Fruit fly (Drosophila melanogaster) whole organism, prepupa: ENCODE measurements around the gene CG6282.

ENCODE experiments used
- CG10631 ChIP-seq: fragments of 200-800 bp; sonication (Bioruptor generic); optimal IDR thresholded peaks from 2 replicates; lab custom pipeline; 2016; ENCODE audit warnings: missing biosample characterization, missing genetic modification characterization
- CG10669 ChIP-seq: fragments of 200-800 bp; sonication (Bioruptor generic); optimal IDR thresholded peaks from 3 replicates; lab custom pipeline; 2018; ENCODE audit warnings: missing biosample characterization, mild to moderate bottlenecking, missing genetic modification characterization, moderate library complexity
- CG11294 ChIP-seq: fragments of 200-800 bp; sonication (Bioruptor generic); IDR thresholded peaks from 2 replicates; pipeline ENCODE4 v1.3.6; 2022; ENCODE audit warnings: missing biosample characterization, missing genetic modification characterization
- CG11762 ChIP-seq: fragments of 200-800 bp; sonication (Bioruptor generic); optimal IDR thresholded peaks from 3 replicates; lab custom pipeline; 2016; ENCODE audit warnings: missing biosample characterization, missing genetic modification characterization; ENCODE audit not compliant: insufficient read depth
- CG11902 ChIP-seq: fragments of 200-800 bp; sonication (Bioruptor generic); optimal IDR thresholded peaks from 3 replicates; lab custom pipeline; 2016; ENCODE audit warnings: missing biosample characterization, missing genetic modification characterization
- CG1621 ChIP-seq: fragments of 200-800 bp; sonication (Bioruptor generic); optimal IDR thresholded peaks from 3 replicates; lab custom pipeline; 2018; ENCODE audit warnings: missing biosample characterization, mild to moderate bottlenecking, missing genetic modification characterization
- CG16779 ChIP-seq: fragments of 200-800 bp; sonication (Bioruptor generic); optimal IDR thresholded peaks from 3 replicates; lab custom pipeline; 2017; ENCODE audit warnings: missing biosample characterization, mild to moderate bottlenecking, missing genetic modification characterization
- CG3032 ChIP-seq: fragments of 200-800 bp; optimal IDR thresholded peaks from 2 replicates; lab custom pipeline; 2019; ENCODE audit warnings: missing biosample characterization, mild to moderate bottlenecking, missing genetic modification characterization, moderate library complexity
- CG32006 ChIP-seq: fragments of 200-800 bp; sonication (Bioruptor generic); optimal IDR thresholded peaks from 3 replicates; lab custom pipeline; 2017; ENCODE audit warnings: missing biosample characterization, mild to moderate bottlenecking, missing genetic modification characterization
- CG3919 ChIP-seq: fragments of 200-800 bp; sonication (Bioruptor generic); optimal IDR thresholded peaks from 3 replicates; lab custom pipeline; 2016; ENCODE audit warnings: missing biosample characterization, missing genetic modification characterization
- CG4318 ChIP-seq: fragments of 200-800 bp; sonication (Bioruptor generic); optimal IDR thresholded peaks from 3 replicates; lab custom pipeline; 2017; ENCODE audit warnings: missing biosample characterization, mild to moderate bottlenecking, missing genetic modification characterization
- CG6276 ChIP-seq: fragments of 200-800 bp; sonication (Bioruptor generic); optimal IDR thresholded peaks from 2 replicates; lab custom pipeline; 2017; ENCODE audit warnings: missing biosample characterization, mild to moderate bottlenecking, missing genetic modification characterization
- CG6854 ChIP-seq: fragments of 200-800 bp; sonication (Bioruptor generic); optimal IDR thresholded peaks from 2 replicates; lab custom pipeline; 2017; ENCODE audit warnings: missing biosample characterization, mild to moderate bottlenecking, missing genetic modification characterization
- CG7368 ChIP-seq: fragments of 200-800 bp; sonication (Bioruptor generic); optimal IDR thresholded peaks from 3 replicates; lab custom pipeline; 2016; ENCODE audit warnings: missing biosample characterization, missing genetic modification characterization
- CG8119 ChIP-seq: fragments of 200-800 bp; sonication (Bioruptor generic); IDR thresholded peaks from 3 replicates; pipeline ENCODE4 v1.3.6; 2022; ENCODE audit warnings: missing biosample characterization, missing genetic modification characterization
- CG8319 ChIP-seq: fragments of 200-800 bp; sonication (Bioruptor generic); optimal IDR thresholded peaks from 3 replicates; lab custom pipeline; 2016; ENCODE audit warnings: missing biosample characterization, missing genetic modification characterization
- CG8632 ChIP-seq: fragments of 200-800 bp; sonication (Bioruptor generic); optimal IDR thresholded peaks from 3 replicates; lab custom pipeline; 2016; ENCODE audit warnings: missing biosample characterization, missing genetic modification characterization
- CG9139 ChIP-seq: fragments of 200-800 bp; sonication (Bioruptor generic); optimal IDR thresholded peaks from 3 replicates; lab custom pipeline; 2017; ENCODE audit warnings: missing biosample characterization, mild to moderate bottlenecking, missing genetic modification characterization
- Eip75B ChIP-seq: fragments of 200-800 bp; sonication (Bioruptor generic); optimal IDR thresholded peaks from 3 replicates; lab custom pipeline; 2016; ENCODE audit warnings: missing biosample characterization, missing genetic modification characterization
- Eip78C ChIP-seq: fragments of 200-800 bp; sonication (Bioruptor generic); peaks from one replicate; lab custom pipeline; 2016; ENCODE audit warnings: missing biosample characterization, missing genetic modification characterization
- Eip93F ChIP-seq: fragments of 200-800 bp; sonication (Bioruptor generic); optimal IDR thresholded peaks from 2 replicates; lab custom pipeline; 2016; ENCODE audit warnings: missing biosample characterization, mild to moderate bottlenecking, missing genetic modification characterization
- Ets21C ChIP-seq: fragments of 200-800 bp; sonication (Bioruptor generic); optimal IDR thresholded peaks from 3 replicates; lab custom pipeline; 2016; ENCODE audit warnings: missing biosample characterization, missing genetic modification characterization
- Ets96B ChIP-seq: fragments of 200-800 bp; optimal IDR thresholded peaks from 2 replicates; lab custom pipeline; 2019; ENCODE audit warnings: missing biosample characterization, mild to moderate bottlenecking, missing genetic modification characterization, moderate library complexity
- Hr38 ChIP-seq: sonication (Bioruptor generic); optimal IDR thresholded peaks from 2 replicates; lab custom pipeline; 2016; ENCODE audit warnings: missing biosample characterization, missing genetic modification characterization
- Lpt ChIP-seq: fragments of 200-800 bp; sonication (Bioruptor generic); optimal IDR thresholded peaks from 3 replicates; lab custom pipeline; 2016; ENCODE audit warnings: missing biosample characterization, missing genetic modification characterization
- Met ChIP-seq: fragments of 200-800 bp; sonication (Bioruptor generic); optimal IDR thresholded peaks from 3 replicates; lab custom pipeline; 2016; ENCODE audit warnings: missing biosample characterization, missing genetic modification characterization
- OdsH ChIP-seq: fragments of 200-800 bp; sonication (Bioruptor generic); optimal IDR thresholded peaks from 3 replicates; lab custom pipeline; 2016; ENCODE audit warnings: missing biosample characterization, missing genetic modification characterization
- Sox14 ChIP-seq: fragments of 200-800 bp; sonication (Bioruptor generic); optimal IDR thresholded peaks from 3 replicates; lab custom pipeline; 2016; ENCODE audit warnings: missing biosample characterization, missing genetic modification characterization
- achi ChIP-seq: fragments of 200-800 bp; sonication (Bioruptor generic); optimal IDR thresholded peaks from 3 replicates; lab custom pipeline; 2016; ENCODE audit warnings: missing biosample characterization, missing genetic modification characterization
- acj6 ChIP-seq: fragments of 200-800 bp; sonication (Bioruptor generic); optimal IDR thresholded peaks from 3 replicates; lab custom pipeline; 2016; ENCODE audit warnings: missing biosample characterization, missing genetic modification characterization
- cyc ChIP-seq: fragments of 200-800 bp; sonication (Bioruptor generic); optimal IDR thresholded peaks from 3 replicates; lab custom pipeline; 2016; ENCODE audit warnings: missing biosample characterization, missing genetic modification characterization
- dsx ChIP-seq: fragments of 200-800 bp; optimal IDR thresholded peaks from 3 replicates; lab custom pipeline; 2019; ENCODE audit warnings: missing biosample characterization, mild to moderate bottlenecking, missing genetic modification characterization, moderate library complexity; ENCODE audit not compliant: poor library complexity, severe bottlenecking
- eg ChIP-seq: fragments of 200-800 bp; sonication (Bioruptor generic); IDR thresholded peaks from 3 replicates; pipeline ENCODE4 v1.3.6; 2022; ENCODE audit warnings: missing biosample characterization, missing genetic modification characterization
- esn ChIP-seq: fragments of 200-800 bp; sonication (Bioruptor generic); optimal IDR thresholded peaks from 2 replicates; lab custom pipeline; 2016; ENCODE audit warnings: missing biosample characterization, mild to moderate bottlenecking, missing genetic modification characterization, moderate library complexity
- fd59A ChIP-seq: fragments of 200-800 bp; sonication (Bioruptor generic); optimal IDR thresholded peaks from 2 replicates; lab custom pipeline; 2017; ENCODE audit warnings: missing biosample characterization, mild to moderate bottlenecking, missing genetic modification characterization, missing genetic modification reagents
- fd85E ChIP-seq: fragments of 200-800 bp; sonication (Bioruptor generic); optimal IDR thresholded peaks from 3 replicates; lab custom pipeline; 2016; ENCODE audit warnings: missing biosample characterization, missing genetic modification characterization
- lz ChIP-seq: fragments of 200-800 bp; sonication (Bioruptor generic); optimal IDR thresholded peaks from 3 replicates; lab custom pipeline; 2016; ENCODE audit warnings: missing biosample characterization, missing genetic modification characterization
- net ChIP-seq: fragments of 200-800 bp; sonication (Bioruptor generic); optimal IDR thresholded peaks from 3 replicates; lab custom pipeline; 2016; ENCODE audit warnings: missing biosample characterization, missing genetic modification characterization
- salr ChIP-seq, 2 experiments: fragments of 200-800 bp; sonication (Bioruptor generic); optimal IDR thresholded peaks; 3 replicates each; lab custom pipeline; 2016 to 2018; ENCODE audit warnings: missing biosample characterization in 2 of 2, missing genetic modification characterization in 2 of 2, mild to moderate bottlenecking in 1 of 2
- spab ChIP-seq: fragments of 200-800 bp; sonication (Bioruptor generic); optimal IDR thresholded peaks from 2 replicates; lab custom pipeline; 2017; ENCODE audit warnings: missing biosample characterization, mild to moderate bottlenecking, missing genetic modification characterization, missing genetic modification reagents
- ss ChIP-seq, 2 experiments: fragments of 200-800 bp; sonication (Bioruptor generic); optimal IDR thresholded peaks; 2 replicates in 1 of 2; 3 replicates in 1 of 2; lab custom pipeline; 2017 to 2018; ENCODE audit warnings: mild to moderate bottlenecking in 2 of 2, missing biosample characterization in 2 of 2, missing genetic modification characterization in 2 of 2, moderate library complexity in 1 of 2
- svp ChIP-seq: fragments of 200-800 bp; sonication (Bioruptor generic); peaks from one replicate; lab custom pipeline; 2016; ENCODE audit warnings: missing biosample characterization, missing genetic modification characterization
- topi ChIP-seq: fragments of 200-800 bp; sonication (Bioruptor generic); optimal IDR thresholded peaks from 3 replicates; lab custom pipeline; 2016; ENCODE audit warnings: missing biosample characterization, missing genetic modification characterization
- vri ChIP-seq: fragments of 200-800 bp; sonication (Bioruptor generic); optimal IDR thresholded peaks from 3 replicates; lab custom pipeline; 2016; ENCODE audit warnings: missing biosample characterization, mild to moderate bottlenecking, missing genetic modification characterization

CG6282 gene

DNA sequence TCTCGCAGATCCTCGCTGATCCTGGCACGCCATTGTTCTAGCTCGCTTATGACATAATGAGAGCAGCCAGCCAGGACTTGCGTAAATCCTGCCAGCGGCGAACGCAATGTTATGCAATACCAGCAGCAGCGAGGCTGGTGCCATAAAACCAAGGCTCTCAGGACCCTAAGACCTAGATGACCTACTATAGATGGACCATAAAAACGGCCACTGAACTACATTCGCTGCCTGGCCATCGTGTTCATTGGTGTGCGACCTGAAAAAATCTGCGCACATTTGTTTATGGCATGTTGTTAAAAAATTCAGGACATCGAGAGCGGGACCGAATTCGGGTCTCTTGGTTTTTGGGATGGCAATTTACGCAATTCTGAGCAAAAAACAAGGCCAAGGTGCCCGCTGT, 49.1 kb downstream of the CG6282 start:
- TF ChIP-seq fd85E (no peak), CG6854 (GFP tag; lab: Kevin White, UChicago) (no peak), Eip78C (peak; percentile 19), fd59A (GFP tag; lab: Kevin White, UChicago) (no peak)

dm6 chr3L:8655217-8655896, 50.9 kb downstream of the CG6282 start:
- TF ChIP-seq lz (no peak), CG7368 (no peak), CG4318 (GFP tag; lab: Kevin White, UChicago) (no peak), Ets21C (GFP tag; lab: Kevin White, UChicago) (no peak), net (GFP tag; lab: Kevin White, UChicago) (no peak), OdsH (GFP tag; lab: Kevin White, UChicago) (no peak), vri (GFP tag; lab: Kevin White, UChicago) (no peak), eg (GFP tag; lab: Robert Waterston, UW) (no peak), CG11762 (no peak), CG1621 (no peak), Eip75B (GFP tag; lab: Kevin White, UChicago) (no peak), CG6854 (GFP tag; lab: Kevin White, UChicago) (no peak), CG8319 (no peak), CG10631 (GFP tag; lab: Kevin White, UChicago) (no peak), CG11294 (GFP tag; lab: Robert Waterston, UW) (no peak), CG8632 (no peak)

dm6 chr3L:8656725-8657428, 52.4 kb downstream of the CG6282 start:
- TF ChIP-seq Eip93F (GFP tag; lab: Kevin White, UChicago): no peak
- peak; percentile 69 for TF ChIP-seq fd85E
- TF ChIP-seq fd59A (GFP tag; lab: Kevin White, UChicago): peak; percentile 75
- no peak for TF ChIP-seq CG1621
- peak; percentile 41 to 54 for TF ChIP-seq salr (GFP tag; optimal IDR thresholded peaks at IDR 0.05; lab: Kevin White, UChicago)
- peak; percentile 73 for TF ChIP-seq CG3032 (tag; lab: Kevin White, UChicago)
- TF ChIP-seq eg (GFP tag; lab: Robert Waterston, UW): no peak
- TF ChIP-seq esn (GFP tag; lab: Kevin White, UChicago): peak; percentile 95
- TF ChIP-seq CG7368: peak; percentile 85
- TF ChIP-seq CG8632: peak; percentile 95
- peak; percentile 72 for TF ChIP-seq Ets96B (tag; lab: Kevin White, UChicago)
- no peak for TF ChIP-seq CG11294 (GFP tag; lab: Robert Waterston, UW)
- TF ChIP-seq CG10669 (GFP tag; lab: Kevin White, UChicago): peak; percentile 81
- TF ChIP-seq Hr38: no peak
- TF ChIP-seq CG11902 (GFP tag; lab: Kevin White, UChicago): peak; percentile 97
- peak; percentile 97 for TF ChIP-seq topi (GFP tag; lab: Kevin White, UChicago)
- no peak for TF ChIP-seq CG4318 (GFP tag; lab: Kevin White, UChicago)
- TF ChIP-seq svp: peak; percentile 89
- TF ChIP-seq Lpt: no peak
- TF ChIP-seq CG9139 (GFP tag; lab: Kevin White, UChicago): no peak
- peak; percentile 89 for TF ChIP-seq achi (GFP tag; lab: Kevin White, UChicago)
- TF ChIP-seq spab: peak; percentile 68
- TF ChIP-seq net (GFP tag; lab: Kevin White, UChicago): peak; percentile 80
- TF ChIP-seq CG8319: peak; percentile 93
- no peak for TF ChIP-seq CG32006 (GFP tag; lab: Kevin White, UChicago)
- TF ChIP-seq CG16779 (tag; lab: Kevin White, UChicago): no peak
- peak; percentile 90 for TF ChIP-seq Sox14
- TF ChIP-seq CG3919 (GFP tag; lab: Kevin White, UChicago): peak; percentile 93
- no peak for TF ChIP-seq CG6276 (GFP tag; lab: Kevin White, UChicago)
- peak; percentile 85 for TF ChIP-seq Eip75B (GFP tag; lab: Kevin White, UChicago)
- TF ChIP-seq acj6 (GFP tag; lab: Kevin White, UChicago): peak; percentile 95
- peak; percentile 98 for TF ChIP-seq Met (GFP tag; lab: Kevin White, UChicago)
- TF ChIP-seq CG11762: peak; percentile 88
- peak; percentile 63 to 73 for TF ChIP-seq ss (GFP tag; optimal IDR thresholded peaks at IDR 0.05; lab: Kevin White, UChicago)
- peak; percentile 95 for TF ChIP-seq cyc (GFP tag; lab: Kevin White, UChicago)
- no peak for TF ChIP-seq CG8119 (GFP tag; lab: Robert Waterston, UW)
- peak; percentile 85 for TF ChIP-seq Eip78C
- peak; percentile 52 for TF ChIP-seq dsx (GFP tag; lab: Kevin White, UChicago)
